Worm (Caenorhabditis elegans) whole organism, L2 larva: ENCODE measurements around the gene str-220.

Experiments
- dmd-4 ChIP-seq: sonication (generic microtip); optimal IDR thresholded peaks from 2 replicates; lab custom pipeline; 2017; ENCODE audit warnings: missing biosample characterization, missing genetic modification characterization
- lsy-2 ChIP-seq, 2 experiments: fragments of 150-350 bp in 1 of 2; sonication (generic microtip) in 1 of 2; optimal IDR thresholded peaks; 2 replicates each; lab custom pipeline; 2014 to 2017; ENCODE audit warnings: missing biosample characterization in 2 of 2, missing genetic modification characterization in 2 of 2

DNA sequence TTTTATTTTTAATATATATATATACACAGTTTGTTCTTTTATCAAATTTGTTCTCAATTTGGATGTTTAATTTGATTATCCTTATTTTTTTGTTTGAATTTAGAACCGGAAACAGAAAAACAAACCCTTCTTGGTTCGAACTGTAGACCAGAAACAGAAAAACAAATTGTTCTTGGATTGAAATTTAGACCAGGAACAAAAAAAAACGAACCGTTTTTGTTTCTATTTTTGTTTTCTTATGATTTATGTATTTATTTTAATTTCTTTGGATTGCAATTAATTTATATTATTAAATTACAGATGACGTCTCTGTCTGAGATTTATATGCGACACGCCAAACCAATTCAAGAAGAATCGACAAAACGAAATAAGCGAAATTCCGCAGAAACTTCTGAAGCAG lies 4.2 kb upstream of the str-220 start, which contains the start of gene C42D4.19:
- TF ChIP-seq lsy-2 (tag; optimal IDR thresholded peaks at IDR 0.05; lab: Kevin White, UChicago) (no peak), dmd-4 (no peak)
